Worm (Caenorhabditis elegans) whole organism, young adult: ENCODE measurements around the gene R02F11.3.

Experiments
- B0261.1 ChIP-seq: sonication (generic microtip); optimal IDR thresholded peaks from 2 replicates; lab custom pipeline; 2016; ENCODE audit warnings: mild to moderate bottlenecking, missing genetic modification characterization, moderate library complexity, missing compliant biosample characterization
- C06A6.2 ChIP-seq: fragments of 200-800 bp; sonication (Bioruptor generic); conservative IDR thresholded peaks from 2 replicates; pipeline ENCODE4 v1.3.6; 2022; ENCODE audit warnings: missing genetic modification characterization, missing compliant biosample characterization
- C17E4.6 ChIP-seq: fragments of 200-800 bp; sonication (Bioruptor generic); IDR thresholded peaks from 2 replicates; pipeline ENCODE4 v1.3.6; 2022; ENCODE audit warnings: missing genetic modification reagents, missing genetic modification characterization, missing compliant biosample characterization
- F10E7.11 ChIP-seq: sonication (generic microtip); optimal IDR thresholded peaks from 2 replicates; lab custom pipeline; 2017; ENCODE audit warnings: mild to moderate bottlenecking, missing genetic modification characterization, moderate library complexity, missing compliant biosample characterization
- F23B12.7 ChIP-seq: sonication (generic microtip); optimal IDR thresholded peaks from 2 replicates; lab custom pipeline; 2017; ENCODE audit warnings: missing genetic modification characterization, mild to moderate bottlenecking, missing compliant biosample characterization, antibody characterized with exemption, moderate library complexity; ENCODE audit not compliant: insufficient read depth
- F52B5.7 ChIP-seq: sonication (generic microtip); optimal IDR thresholded peaks from 2 replicates; lab custom pipeline; 2016; ENCODE audit warnings: mild to moderate bottlenecking, missing genetic modification characterization, missing compliant biosample characterization
- K12H6.12 ChIP-seq: fragments of 200-800 bp; sonication (Bioruptor generic); optimal IDR thresholded peaks from 2 replicates; lab custom pipeline; 2018; ENCODE audit warnings: mild to moderate bottlenecking, missing genetic modification characterization, missing compliant biosample characterization
- T26A5.8 ChIP-seq: sonication (generic microtip); optimal IDR thresholded peaks from 2 replicates; lab custom pipeline; 2016; ENCODE audit warnings: missing genetic modification characterization, missing compliant biosample characterization
- Y56A3A.18 ChIP-seq: fragments of 200-800 bp; sonication (Bioruptor generic); IDR thresholded peaks from 2 replicates; pipeline ENCODE4 v1.3.6; 2022; ENCODE audit warnings: missing genetic modification reagents, missing genetic modification characterization, missing compliant biosample characterization
- Y95B8A.8 ChIP-seq: fragments of 200-800 bp; sonication (Bioruptor generic); IDR thresholded peaks from 2 replicates; pipeline ENCODE4 v1.3.6; 2022; ENCODE audit warnings: missing genetic modification reagents, missing genetic modification characterization, missing compliant biosample characterization
- ZK185.1 ChIP-seq: sonication (generic microtip); optimal IDR thresholded peaks from 2 replicates; lab custom pipeline; 2016; ENCODE audit warnings: mild to moderate bottlenecking, missing genetic modification characterization, missing compliant biosample characterization; ENCODE audit not compliant: poor library complexity, severe bottlenecking
- ama-1 ChIP-seq, 3 experiments: fragments of 150-350 bp in 1 of 3; sonication (generic microtip) in 2 of 3; optimal IDR thresholded peaks; 2 replicates each; lab custom pipeline; 2014 to 2018; ENCODE audit warnings: missing biosample characterization in 2 of 3, missing genetic modification characterization in 2 of 3, missing genetic modification reagents in 2 of 3
- attf-5 ChIP-seq: fragments of 200-800 bp; sonication (Bioruptor generic); optimal IDR thresholded peaks from 2 replicates; lab custom pipeline; 2018; ENCODE audit warnings: mild to moderate bottlenecking, missing genetic modification characterization, missing compliant biosample characterization
- ceh-40 ChIP-seq: fragments of 200-800 bp; sonication (Bioruptor generic); IDR thresholded peaks from 2 replicates; pipeline ENCODE4 v1.3.6; 2022; ENCODE audit warnings: missing genetic modification characterization, missing compliant biosample characterization
- ceh-58 ChIP-seq: fragments of 200-800 bp; sonication (Bioruptor generic); IDR thresholded peaks from 2 replicates; pipeline ENCODE4 v1.3.6; 2022; ENCODE audit warnings: missing genetic modification characterization, missing compliant biosample characterization
- ceh-79 ChIP-seq: sonication (generic microtip); optimal IDR thresholded peaks from 2 replicates; lab custom pipeline; 2017; ENCODE audit warnings: mild to moderate bottlenecking, missing genetic modification characterization, missing compliant biosample characterization
- die-1 ChIP-seq: sonication (generic microtip); optimal IDR thresholded peaks from 2 replicates; lab custom pipeline; 2016; ENCODE audit warnings: missing genotype, mild to moderate bottlenecking, missing genetic modification characterization, missing compliant biosample characterization
- dox-1 ChIP-seq: fragments of 200-800 bp; sonication (Bioruptor generic); IDR thresholded peaks from 2 replicates; pipeline ENCODE4 v1.3.6; 2022; ENCODE audit warnings: missing genetic modification reagents, missing genetic modification characterization, missing compliant biosample characterization
- dpff-1 ChIP-seq: sonication (generic microtip); optimal IDR thresholded peaks from 2 replicates; lab custom pipeline; 2017; ENCODE audit warnings: mild to moderate bottlenecking, missing genetic modification characterization, missing compliant biosample characterization
- ekl-4 ChIP-seq: fragments of 200-800 bp; sonication (Bioruptor generic); IDR thresholded peaks from 2 replicates; pipeline ENCODE4 v1.3.6; 2022; ENCODE audit warnings: missing genetic modification reagents, missing genetic modification characterization, missing compliant biosample characterization
- ets-4 ChIP-seq: fragments of 200-800 bp; sonication (Bioruptor generic); optimal IDR thresholded peaks from 2 replicates; lab custom pipeline; 2018; ENCODE audit warnings: mild to moderate bottlenecking, missing genetic modification characterization, missing compliant biosample characterization
- fkh-3 ChIP-seq: sonication (generic microtip); optimal IDR thresholded peaks from 2 replicates; lab custom pipeline; 2016; ENCODE audit warnings: mild to moderate bottlenecking, missing genetic modification characterization, missing compliant biosample characterization
- gei-17 ChIP-seq: fragments of 200-800 bp; sonication (Bioruptor generic); optimal IDR thresholded peaks from 2 replicates; lab custom pipeline; 2018; ENCODE audit warnings: mild to moderate bottlenecking, missing genetic modification characterization, missing compliant biosample characterization
- hrde-1 ChIP-seq: sonication (generic microtip); optimal IDR thresholded peaks from 2 replicates; lab custom pipeline; 2016; ENCODE audit warnings: missing genetic modification characterization, mild to moderate bottlenecking, missing compliant biosample characterization, moderate library complexity, missing genotype, missing genetic modification reagents, borderline replicate concordance
- let-607 ChIP-seq, 2 experiments: fragments of 200-800 bp in 1 of 2; sonication (Bioruptor generic) in 1 of 2; sonication (generic microtip) in 1 of 2; optimal IDR thresholded peaks; 2 replicates each; lab custom pipeline; 2016 to 2018; ENCODE audit warnings: mild to moderate bottlenecking in 2 of 2, missing compliant biosample characterization in 2 of 2, missing genetic modification characterization in 2 of 2, moderate library complexity in 2 of 2, missing genotype in 1 of 2
- lin-26 ChIP-seq: fragments of 200-800 bp; sonication (Bioruptor generic); IDR thresholded peaks from 2 replicates; pipeline ENCODE4 v1.3.6; 2022; ENCODE audit warnings: missing genetic modification reagents, missing genetic modification characterization, missing compliant biosample characterization
- lin-35 ChIP-seq, 3 experiments: fragments of 150-350 bp in 2 of 3; sonication (generic microtip) in 1 of 3; optimal IDR thresholded peaks; 2 replicates each; lab custom pipeline; 2014 to 2018; ENCODE audit warnings: missing biosample characterization in 3 of 3, missing genetic modification characterization in 3 of 3, missing genetic modification reagents in 3 of 3
- lin-40 ChIP-seq: sonication (generic microtip); optimal IDR thresholded peaks from 2 replicates; lab custom pipeline; 2016; ENCODE audit warnings: missing genetic modification characterization, mild to moderate bottlenecking, missing compliant biosample characterization, missing genotype, missing genetic modification reagents
- lsl-1 ChIP-seq: fragments of 200-800 bp; sonication (Bioruptor generic); optimal IDR thresholded peaks from 2 replicates; lab custom pipeline; 2018; ENCODE audit warnings: mild to moderate bottlenecking, missing genetic modification characterization, moderate library complexity, missing compliant biosample characterization
- madf-3 ChIP-seq: fragments of 200-800 bp; sonication (Bioruptor generic); IDR thresholded peaks from 2 replicates; pipeline ENCODE4 v1.3.6; 2022; ENCODE audit warnings: missing genetic modification reagents, missing genetic modification characterization, missing compliant biosample characterization
- madf-6 ChIP-seq: fragments of 200-800 bp; sonication (Bioruptor generic); IDR thresholded peaks from 2 replicates; pipeline ENCODE4 v1.3.6; 2022; ENCODE audit warnings: missing genetic modification reagents, missing genetic modification characterization, missing compliant biosample characterization
- mcd-1 ChIP-seq: fragments of 200-800 bp; sonication (Bioruptor generic); IDR thresholded peaks from 2 replicates; pipeline ENCODE4 v1.3.6; 2022; ENCODE audit warnings: missing genetic modification reagents, missing genetic modification characterization, missing compliant biosample characterization
- pbrm-1 ChIP-seq: fragments of 200-800 bp; sonication (Bioruptor generic); IDR thresholded peaks from 2 replicates; pipeline ENCODE4 v1.3.6; 2022; ENCODE audit warnings: missing genetic modification reagents, missing genetic modification characterization, missing compliant biosample characterization
- rcor-1 ChIP-seq: fragments of 200-800 bp; sonication (Bioruptor generic); IDR thresholded peaks from 2 replicates; pipeline ENCODE4 v1.3.6; 2022; ENCODE audit warnings: missing genetic modification reagents, missing genetic modification characterization, missing compliant biosample characterization
- sea-2 ChIP-seq: fragments of 200-800 bp; sonication (Bioruptor generic); IDR thresholded peaks from 2 replicates; pipeline ENCODE4 v1.3.6; 2022; ENCODE audit warnings: missing genetic modification characterization, missing compliant biosample characterization
- snpc-4 ChIP-seq, 5 experiments: fragments of 150-350 bp in 1 of 5; sonication (generic microtip) in 4 of 5; optimal IDR thresholded peaks; 2 replicates each; lab custom pipeline; 2014 to 2018; ENCODE audit warnings: missing genetic modification characterization in 5 of 5, missing biosample characterization in 3 of 5, antibody characterized with exemption in 2 of 5, mild to moderate bottlenecking in 2 of 5, missing compliant biosample characterization in 2 of 5, missing genotype in 2 of 5, moderate library complexity in 2 of 5, missing genetic modification reagents in 1 of 5
- tbp1 ChIP-seq: fragments of 200-800 bp; sonication (Bioruptor generic); optimal IDR thresholded peaks from 2 replicates; lab custom pipeline; 2018; ENCODE audit warnings: mild to moderate bottlenecking, missing genetic modification characterization, missing compliant biosample characterization
- tbx-9 ChIP-seq: sonication (generic microtip); optimal IDR thresholded peaks from 2 replicates; lab custom pipeline; 2016; ENCODE audit warnings: borderline replicate concordance, missing genetic modification characterization, inconsistent platforms, missing compliant biosample characterization
- tlf-1 ChIP-seq: fragments of 200-800 bp; sonication (Bioruptor generic); optimal IDR thresholded peaks from 2 replicates; lab custom pipeline; 2018; ENCODE audit warnings: mild to moderate bottlenecking, missing genetic modification characterization, missing compliant biosample characterization
- unc-130 ChIP-seq: sonication (generic microtip); optimal IDR thresholded peaks from 2 replicates; lab custom pipeline; 2016; ENCODE audit warnings: missing genetic modification reagents, missing genetic modification characterization, missing compliant biosample characterization
- zim-3 ChIP-seq: sonication (generic microtip); optimal IDR thresholded peaks from 2 replicates; lab custom pipeline; 2017; ENCODE audit warnings: mild to moderate bottlenecking, missing genetic modification characterization, moderate library complexity, missing compliant biosample characterization
- ztf-18 ChIP-seq: sonication (generic microtip); optimal IDR thresholded peaks from 2 replicates; lab custom pipeline; 2016; ENCODE audit warnings: missing genotype, mild to moderate bottlenecking, missing genetic modification characterization, missing compliant biosample characterization
- ztf-22 ChIP-seq: fragments of 200-800 bp; sonication (Bioruptor generic); optimal IDR thresholded peaks from 2 replicates; lab custom pipeline; 2018; ENCODE audit warnings: mild to moderate bottlenecking, missing genetic modification characterization, moderate library complexity, missing compliant biosample characterization
- ztf-26 ChIP-seq: sonication (generic microtip); optimal IDR thresholded peaks from 2 replicates; lab custom pipeline; 2017; ENCODE audit warnings: missing genetic modification characterization, missing compliant biosample characterization
- ztf-3 ChIP-seq: fragments of 200-800 bp; sonication (Bioruptor generic); optimal IDR thresholded peaks from 2 replicates; lab custom pipeline; 2018; ENCODE audit warnings: mild to moderate bottlenecking, missing genetic modification characterization, missing compliant biosample characterization

The R02F11.3 gene

DNA sequence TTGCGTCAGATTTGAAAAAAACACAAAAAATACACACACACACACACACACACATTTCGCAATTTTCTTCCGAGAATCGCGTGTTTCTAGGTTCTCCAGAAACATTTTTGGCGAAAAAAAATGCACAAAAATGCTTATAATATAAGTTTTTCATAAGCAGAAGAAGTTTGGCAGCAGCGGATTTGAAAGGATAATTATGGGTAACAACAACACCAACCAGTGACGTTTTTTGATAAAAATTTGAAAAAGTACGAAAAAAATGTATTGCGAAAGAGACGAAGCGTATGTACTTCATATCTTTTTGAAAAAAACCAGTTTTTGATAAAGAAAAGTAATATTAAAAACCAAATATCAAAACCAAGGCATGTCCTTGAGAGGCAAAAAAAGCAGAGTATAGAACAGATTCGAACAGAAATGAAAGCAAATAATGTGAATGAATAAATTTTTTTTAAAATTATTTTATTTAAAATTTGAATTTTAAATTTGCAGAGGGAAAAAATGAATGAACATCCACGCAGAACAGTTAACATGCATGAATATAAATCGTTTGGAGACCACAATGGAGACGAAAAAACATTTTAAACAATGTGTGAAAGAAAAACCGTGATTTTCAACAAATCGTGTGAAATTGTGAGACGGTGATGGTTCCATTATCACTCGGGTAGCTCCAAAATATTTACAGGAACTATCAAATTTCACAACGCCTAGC lies 18.1 kb upstream of the R02F11.3 start (continued):
- peak; percentile 92 for TF ChIP-seq F10E7.11 (tag; lab: Kevin White, UChicago)
- peak; percentile 56 for TF ChIP-seq lin-26 (GFP tag; lab: Robert Waterston, UW)
- peak; percentile 13 for TF ChIP-seq unc-130 (GFP tag; lab: Kevin White, UChicago)
- TF ChIP-seq gei-17 (GFP tag; lab: Kevin White, UChicago): peak; percentile 69
- TF ChIP-seq ztf-18 (tag; lab: Kevin White, UChicago): no peak
- peak; percentile 80 for TF ChIP-seq ama-1 (optimal IDR thresholded peaks at IDR 0.05; lab: Kevin White, UChicago)
- peak; percentile 18 to 62 for TF ChIP-seq ama-1 (GFP tag; optimal IDR thresholded peaks at IDR 0.05; lab: Kevin White, UChicago)
- TF ChIP-seq tbp1 (GFP tag; lab: Kevin White, UChicago): peak; percentile 3
- peak; percentile 84 for TF ChIP-seq zim-3
- TF ChIP-seq ztf-3 (GFP tag; lab: Kevin White, UChicago): peak; percentile 75
- peak; percentile 62 for TF ChIP-seq hrde-1 (tag; lab: Kevin White, UChicago)
- peak; percentile 85 for TF ChIP-seq dpff-1 (tag; lab: Kevin White, UChicago)
- TF ChIP-seq ZK185.1 (tag; lab: Kevin White, UChicago): peak; percentile 68
- TF ChIP-seq lin-35 (GFP tag; optimal IDR thresholded peaks at IDR 0.05; lab: Kevin White, UChicago): peak in 1 of 3 experiments; percentile 3
- peak in 1 of 2 experiments; percentile 60 for TF ChIP-seq let-607 (tag; optimal IDR thresholded peaks at IDR 0.05; lab: Kevin White, UChicago)
- peak; percentile 25 for TF ChIP-seq attf-5 (GFP tag; lab: Kevin White, UChicago)
- peak; percentile 32 for TF ChIP-seq B0261.1 (tag; lab: Kevin White, UChicago)
- no peak for TF ChIP-seq ztf-22 (GFP tag; lab: Kevin White, UChicago)
- no peak for TF ChIP-seq snpc-4 (GFP tag; optimal IDR thresholded peaks at IDR 0.05; lab: Kevin White, UChicago)
- peak in 2 of 4 experiments; percentile 30 to 37 for TF ChIP-seq snpc-4 (tag; optimal IDR thresholded peaks at IDR 0.05; lab: Kevin White, UChicago)
- TF ChIP-seq K12H6.12 (tag; lab: Kevin White, UChicago): peak; percentile 46
- TF ChIP-seq T26A5.8 (tag; lab: Kevin White, UChicago): peak; percentile 32
- peak; percentile 15; the same call in 1 of the 2 replicates for TF ChIP-seq Y56A3A.18 (GFP tag; lab: Robert Waterston, UW)
- peak; percentile 66 for TF ChIP-seq lin-40 (tag; lab: Kevin White, UChicago)
- 0 out of 2 replicates have a peak, but pooled peaks have one; percentile 1 for TF ChIP-seq madf-3 (GFP tag; lab: Robert Waterston, UW)
- TF ChIP-seq lsl-1: peak; percentile 1
- peak; percentile 92 for TF ChIP-seq ztf-26 (tag; lab: Kevin White, UChicago)
- peak; percentile 48 for TF ChIP-seq fkh-3 (tag; lab: Kevin White, UChicago)
- no peak for TF ChIP-seq C17E4.6
- TF ChIP-seq ceh-58: no peak
- TF ChIP-seq F52B5.7: peak; percentile 74
- no peak for TF ChIP-seq rcor-1
- TF ChIP-seq pbrm-1 (GFP tag; lab: Robert Waterston, UW): peak; percentile 48
- peak; percentile 46 for TF ChIP-seq C06A6.2 (GFP tag; lab: Robert Waterston, UW)
- TF ChIP-seq Y95B8A.8: 0 out of 2 replicates have a peak, but pooled peaks have one; percentile 48
- TF ChIP-seq madf-6: peak; percentile 44
- peak; percentile 85 for TF ChIP-seq ceh-79 (tag; lab: Kevin White, UChicago)
- peak; percentile 63 for TF ChIP-seq tlf-1 (GFP tag; lab: Kevin White, UChicago)
- TF ChIP-seq die-1 (tag; lab: Kevin White, UChicago): peak; percentile 43
- no peak for TF ChIP-seq sea-2 (GFP tag; lab: Robert Waterston, UW)
- no peak for TF ChIP-seq F23B12.7
- TF ChIP-seq ceh-40 (GFP tag; lab: Robert Waterston, UW): 0 out of 2 replicates have a peak, but pooled peaks have one; percentile 36
- no peak for TF ChIP-seq dox-1 (GFP tag; lab: Robert Waterston, UW)
- no peak for TF ChIP-seq ets-4 (GFP tag; lab: Kevin White, UChicago)
- TF ChIP-seq tbx-9: peak; percentile 25
- TF ChIP-seq ekl-4 (GFP tag; lab: Robert Waterston, UW): peak; percentile 7; the same call in 1 of the 2 replicates
- peak; percentile 11; the same call in 1 of the 2 replicates for TF ChIP-seq mcd-1
